Fruit fly (Drosophila melanogaster) whole organism, pupa: ENCODE results near the gene CG32801.

Experiments
- CG10348 ChIP-seq: fragments of 200-800 bp; sonication (Bioruptor generic); IDR thresholded peaks from 2 replicates; pipeline ENCODE4 v1.3.6; 2022; ENCODE audit warnings: missing biosample characterization, missing genetic modification characterization
- CG12605 ChIP-seq: fragments of 200-800 bp; sonication (Bioruptor generic); IDR thresholded peaks from 2 replicates; pipeline ENCODE4 v1.3.6; 2022; ENCODE audit warnings: missing biosample characterization, missing genetic modification characterization
- CG13204 ChIP-seq: fragments of 200-800 bp; sonication (Bioruptor generic); optimal IDR thresholded peaks from 2 replicates; lab custom pipeline; 2018; ENCODE audit warnings: missing biosample characterization, mild to moderate bottlenecking, missing genetic modification characterization, moderate library complexity
- CG14655 ChIP-seq: fragments of 200-800 bp; sonication (Bioruptor generic); optimal IDR thresholded peaks from 3 replicates; lab custom pipeline; 2017; ENCODE audit warnings: mild to moderate bottlenecking, missing biosample characterization, missing genetic modification reagents, missing genetic modification characterization
- CG15710 ChIP-seq: fragments of 200-800 bp; sonication (Bioruptor generic); optimal IDR thresholded peaks from 2 replicates; lab custom pipeline; 2018; ENCODE audit warnings: missing biosample characterization, mild to moderate bottlenecking, missing genetic modification characterization, moderate library complexity
- CG17806 ChIP-seq: fragments of 200-800 bp; sonication (Bioruptor generic); optimal IDR thresholded peaks from 2 replicates; lab custom pipeline; 2018; ENCODE audit warnings: missing biosample characterization, mild to moderate bottlenecking, missing genetic modification characterization, moderate library complexity
- CG32121 ChIP-seq: fragments of 200-800 bp; sonication (Bioruptor generic); IDR thresholded peaks from 2 replicates; pipeline ENCODE4 v1.3.6; 2022; ENCODE audit warnings: missing biosample characterization, missing genetic modification characterization
- CG34367 ChIP-seq: fragments of 200-800 bp; sonication (Bioruptor generic); optimal IDR thresholded peaks from 2 replicates; lab custom pipeline; 2018; ENCODE audit warnings: missing biosample characterization, mild to moderate bottlenecking, missing genetic modification characterization
- CG4496 ChIP-seq: fragments of 200-800 bp; sonication (Bioruptor generic); IDR thresholded peaks from 3 replicates; pipeline ENCODE4 v1.3.6; 2022; ENCODE audit warnings: missing biosample characterization, missing genetic modification characterization
- CG8159 ChIP-seq: fragments of 200-800 bp; sonication (Bioruptor generic); optimal IDR thresholded peaks from 3 replicates; lab custom pipeline; 2018; ENCODE audit warnings: missing biosample characterization, mild to moderate bottlenecking, missing genetic modification characterization, moderate library complexity
- CG8301 ChIP-seq: fragments of 200-800 bp; sonication (Bioruptor generic); optimal IDR thresholded peaks from 2 replicates; lab custom pipeline; 2018; ENCODE audit warnings: missing biosample characterization, mild to moderate bottlenecking, missing genetic modification characterization
- CG9948 ChIP-seq: fragments of 200-800 bp; sonication (Bioruptor generic); optimal IDR thresholded peaks from 2 replicates; lab custom pipeline; 2018; ENCODE audit warnings: missing biosample characterization, mild to moderate bottlenecking, missing genetic modification characterization, moderate library complexity
- D1 ChIP-seq: fragments of 200-800 bp; sonication (Bioruptor generic); optimal IDR thresholded peaks from 2 replicates; lab custom pipeline; 2018; ENCODE audit warnings: missing biosample characterization, mild to moderate bottlenecking, missing genetic modification characterization, moderate library complexity
- EcR ChIP-seq: fragments of 200-800 bp; sonication (Bioruptor generic); optimal IDR thresholded peaks from 3 replicates; lab custom pipeline; 2019; ENCODE audit warnings: missing biosample characterization, missing genetic modification characterization, mild to moderate bottlenecking, moderate library complexity, missing genetic modification reagents
- Ets98B ChIP-seq: fragments of 200-800 bp; sonication (Bioruptor generic); IDR thresholded peaks from 2 replicates; pipeline ENCODE4 v1.3.6; 2022; ENCODE audit warnings: missing biosample characterization, missing genetic modification characterization
- Pif1A ChIP-seq: fragments of 200-800 bp; sonication (Bioruptor generic); optimal IDR thresholded peaks from 3 replicates; lab custom pipeline; 2016; ENCODE audit warnings: missing biosample characterization, missing genetic modification characterization
- Pif1B ChIP-seq: fragments of 200-800 bp; sonication (Bioruptor generic); optimal IDR thresholded peaks from 3 replicates; lab custom pipeline; 2016; ENCODE audit warnings: missing biosample characterization, missing genetic modification characterization
- Snoo ChIP-seq: fragments of 200-800 bp; sonication (Bioruptor generic); optimal IDR thresholded peaks from 3 replicates; lab custom pipeline; 2017; ENCODE audit warnings: missing biosample characterization, mild to moderate bottlenecking, missing genetic modification characterization, inconsistent platforms
- fd96Ca ChIP-seq: fragments of 200-800 bp; sonication (Bioruptor generic); IDR thresholded peaks from 3 replicates; pipeline ENCODE4 v1.3.6; 2022; ENCODE audit warnings: missing biosample characterization, missing genetic modification characterization
- gl ChIP-seq: fragments of 200-800 bp; sonication (Bioruptor generic); optimal IDR thresholded peaks from 2 replicates; lab custom pipeline; 2018; ENCODE audit warnings: missing biosample characterization, mild to moderate bottlenecking, missing genetic modification characterization
- rn ChIP-seq: fragments of 200-800 bp; sonication (Bioruptor generic); IDR thresholded peaks from 2 replicates; pipeline ENCODE4 v1.3.6; 2022; ENCODE audit warnings: missing biosample characterization, missing genetic modification characterization

CG32801 gene

DNA sequence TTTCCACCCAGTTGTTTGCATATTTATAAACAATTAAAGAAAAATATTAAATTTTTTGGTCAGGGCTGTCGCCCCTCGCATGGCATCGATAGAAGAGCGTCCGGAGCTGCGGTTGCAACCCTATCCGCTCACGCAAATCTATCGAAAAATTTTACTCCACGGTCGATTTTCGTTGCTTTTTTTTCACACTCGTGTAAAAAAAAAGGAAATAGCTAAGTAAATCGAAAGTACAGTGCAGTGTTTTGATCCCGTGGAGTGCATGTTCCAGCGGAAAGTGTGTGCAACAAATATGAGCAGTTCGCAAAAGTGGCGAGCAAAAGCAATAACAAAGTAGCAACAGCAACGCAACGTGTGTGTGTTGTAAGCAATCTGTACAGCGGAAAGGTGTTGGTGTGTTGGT is 5.8 kb upstream of the CG32801 start, which contains the start of the genes Edem1 and Rbcn-3B:
Gene Edem1, minus strand, starts transcription at position 71 of the 400 bp plus-strand sequence.
Gene Rbcn-3B, plus strand, starts transcription at position 164 of the 400 bp plus-strand sequence.
- TF ChIP-seq CG4496 (GFP tag; lab: Robert Waterston, UW) (peak; percentile 52; the same call in 2 of the 3 replicates), CG13204 (no peak), fd96Ca (no peak), CG8159 (tag; lab: Kevin White, UChicago) (no peak), CG14655 (no peak), Ets98B (peak; percentile 53), CG32121 (no peak), CG17806 (tag; lab: Kevin White, UChicago) (peak; percentile 10), CG9948 (tag; lab: Kevin White, UChicago) (peak; percentile 1), D1 (no peak), CG8301 (tag; lab: Kevin White, UChicago) (peak; percentile 41), CG12605 (peak; percentile 67), CG10348 (GFP tag; lab: Robert Waterston, UW) (no peak), Pif1A (GFP tag; lab: Kevin White, UChicago) (no peak), Pif1B (GFP tag; lab: Kevin White, UChicago) (no peak), EcR (GFP tag; lab: Kevin White, UChicago) (peak; percentile 1), CG34367 (tag; lab: Kevin White, UChicago) (peak; percentile 50), CG15710 (peak; percentile 39), rn (GFP tag; lab: Robert Waterston, UW) (no peak), Snoo (no peak), gl (tag; lab: Kevin White, UChicago) (peak; percentile 72)

- TF ChIP-seq fd96Ca (peak; percentile 57; the same call in 1 of the 3 replicates), CG4496 (GFP tag; lab: Robert Waterston, UW) (peak; percentile 62; the same call in 2 of the 3 replicates), Snoo (peak; percentile 29), rn (GFP tag; lab: Robert Waterston, UW) (no peak), gl (tag; lab: Kevin White, UChicago) (peak; percentile 21), CG14655 (no peak), CG32121 (peak; percentile 41; the same call in 1 of the 2 replicates), CG10348 (GFP tag; lab: Robert Waterston, UW) (no peak), Pif1B (GFP tag; lab: Kevin White, UChicago) (peak; percentile 47), D1 (no peak), CG8159 (tag; lab: Kevin White, UChicago) (peak; percentile 63), CG34367 (tag; lab: Kevin White, UChicago) (peak; percentile 40), CG17806 (tag; lab: Kevin White, UChicago) (peak; percentile 48), Ets98B (peak; percentile 50), CG13204 (no peak), CG8301 (tag; lab: Kevin White, UChicago) (peak; percentile 59), CG9948 (tag; lab: Kevin White, UChicago) (peak; percentile 44), CG12605 (no peak), CG15710 (peak; percentile 54), EcR (GFP tag; lab: Kevin White, UChicago) (peak; percentile 25), Pif1A (GFP tag; lab: Kevin White, UChicago) (peak; percentile 59)
These were observed 4.8 kb upstream of the CG32801 start, which contains the start of gene mip130 for dm6 chrX:1907727-1908264. Gene mip130, plus strand, starts transcription at chrX:1908239.

dm6 chrX:1903968-1904367 is 991 bp upstream of the CG32801 start:
- TF ChIP-seq EcR (GFP tag; lab: Kevin White, UChicago) (no peak), CG8301 (tag; lab: Kevin White, UChicago) (no peak), rn (GFP tag; lab: Robert Waterston, UW) (no peak), Snoo (no peak), Pif1A (GFP tag; lab: Kevin White, UChicago) (no peak), CG12605 (no peak)

dm6 chrX:1901605-1902136 is 1.3 kb downstream of the CG32801 start, which contains the start of gene Ldaf1:
Gene Ldaf1, minus strand, starts transcription at chrX:1901911.
- no peak for TF ChIP-seq Pif1A (GFP tag; lab: Kevin White, UChicago)
- TF ChIP-seq D1 = no peak
- no peak for TF ChIP-seq CG14655
- TF ChIP-seq EcR (GFP tag; lab: Kevin White, UChicago) = peak; percentile 39
- TF ChIP-seq CG13204 = no peak
- no peak for TF ChIP-seq CG8301 (tag; lab: Kevin White, UChicago)
- no peak for TF ChIP-seq CG34367 (tag; lab: Kevin White, UChicago)
- TF ChIP-seq, all 21 proteins: peak for 1

dm6 chrX:1900123-1900818 is 2.7 kb downstream of the CG32801 start, which contains the start of gene arm:
Gene arm, minus strand, starts transcription at chrX:1900646.
- TF ChIP-seq Pif1A (GFP tag; lab: Kevin White, UChicago) = no peak
- TF ChIP-seq CG8159 (tag; lab: Kevin White, UChicago) = peak; percentile 12
